Fruit fly (Drosophila melanogaster) whole organism, embryonic: ENCODE data around the gene Rh4.

Experiments
- ATbp ChIP-seq: fragments of 200-800 bp; sonication (Bioruptor generic); optimal IDR thresholded peaks from 2 replicates; lab custom pipeline; 2017; ENCODE audit warnings: missing biosample characterization, mild to moderate bottlenecking, missing genetic modification characterization, missing genetic modification reagents
- Bteb2 ChIP-seq: fragments of 200-800 bp; sonication (Bioruptor generic); optimal IDR thresholded peaks from 2 replicates; lab custom pipeline; 2016; ENCODE audit warnings: missing biosample characterization, missing genetic modification characterization
- CG1024 ChIP-seq: fragments of 200-800 bp; sonication (Bioruptor generic); IDR thresholded peaks from 2 replicates; pipeline ENCODE4 v1.3.6; 2022; ENCODE audit warnings: missing biosample characterization, missing genetic modification characterization
- CG10274 ChIP-seq: fragments of 200-800 bp; sonication (Bioruptor generic); optimal IDR thresholded peaks from 3 replicates; lab custom pipeline; 2017; ENCODE audit warnings: missing biosample characterization, mild to moderate bottlenecking, missing genetic modification characterization
- CG10462 ChIP-seq: fragments of 200-800 bp; sonication (Bioruptor generic); optimal IDR thresholded peaks from 2 replicates; lab custom pipeline; 2016; ENCODE audit warnings: missing biosample characterization, missing genetic modification characterization
- CG11504 ChIP-seq: fragments of 200-800 bp; sonication (Bioruptor generic); optimal IDR thresholded peaks from 3 replicates; lab custom pipeline; 2019; ENCODE audit warnings: missing biosample characterization, mild to moderate bottlenecking, missing genetic modification characterization, moderate library complexity
- CG11695 ChIP-seq: fragments of 200-800 bp; sonication (Bioruptor generic); IDR thresholded peaks from 3 replicates; pipeline ENCODE4 v1.3.6; 2022; ENCODE audit warnings: missing biosample characterization, missing genetic modification characterization
- CG13424 ChIP-seq: fragments of 200-800 bp; sonication (Bioruptor generic); optimal IDR thresholded peaks from 2 replicates; lab custom pipeline; 2019; ENCODE audit warnings: missing biosample characterization, mild to moderate bottlenecking, missing genetic modification characterization, moderate library complexity
- CG15269 ChIP-seq: fragments of 200-800 bp; sonication (Bioruptor generic); optimal IDR thresholded peaks from 2 replicates; lab custom pipeline; 2018; ENCODE audit warnings: missing biosample characterization, mild to moderate bottlenecking, missing genetic modification characterization, moderate library complexity
- CG30020 ChIP-seq: fragments of 200-800 bp; optimal IDR thresholded peaks from 2 replicates; lab custom pipeline; 2019; ENCODE audit warnings: missing biosample characterization, mild to moderate bottlenecking, missing genetic modification characterization, moderate library complexity
- CG31365 ChIP-seq: fragments of 200-800 bp; sonication (Bioruptor generic); optimal IDR thresholded peaks from 2 replicates; lab custom pipeline; 2018; ENCODE audit warnings: missing biosample characterization, mild to moderate bottlenecking, missing genetic modification characterization
- CG32532 ChIP-seq: fragments of 200-800 bp; sonication (Bioruptor generic); IDR thresholded peaks from 2 replicates; pipeline ENCODE4 v1.3.6; 2022; ENCODE audit warnings: missing biosample characterization, missing genetic modification characterization
- CG32767 ChIP-seq: fragments of 200-800 bp; sonication (Bioruptor generic); IDR thresholded peaks from 2 replicates; pipeline ENCODE4 v1.3.6; 2022; ENCODE audit warnings: missing biosample characterization, missing genetic modification characterization
- CG3407 ChIP-seq: fragments of 200-800 bp; sonication (Bioruptor generic); optimal IDR thresholded peaks from 2 replicates; lab custom pipeline; 2018; ENCODE audit warnings: missing biosample characterization, mild to moderate bottlenecking, missing genetic modification characterization
- CG4282 ChIP-seq: fragments of 200-800 bp; sonication (Bioruptor generic); optimal IDR thresholded peaks from 2 replicates; lab custom pipeline; 2016; ENCODE audit warnings: missing biosample characterization, missing genetic modification characterization
- CG4820 ChIP-seq: fragments of 200-800 bp; sonication (Bioruptor generic); optimal IDR thresholded peaks from 3 replicates; lab custom pipeline; 2016; ENCODE audit warnings: missing biosample characterization, missing genetic modification characterization
- CG6654 ChIP-seq: fragments of 200-800 bp; sonication (Bioruptor generic); optimal IDR thresholded peaks from 2 replicates; lab custom pipeline; 2017; ENCODE audit warnings: missing biosample characterization, mild to moderate bottlenecking, missing genetic modification characterization
- CG6791 ChIP-seq: fragments of 200-800 bp; sonication (Bioruptor generic); IDR thresholded peaks from 3 replicates; pipeline ENCODE4 v1.3.6; 2022; ENCODE audit warnings: missing biosample characterization, missing genetic modification characterization; ENCODE audit not compliant: partially characterized antibody
- CG7839 ChIP-seq: fragments of 200-800 bp; sonication (Bioruptor generic); optimal IDR thresholded peaks from 3 replicates; lab custom pipeline; 2018; ENCODE audit warnings: missing biosample characterization, mild to moderate bottlenecking, missing genetic modification characterization, moderate library complexity
- CG9727 ChIP-seq: fragments of 200-800 bp; sonication (Bioruptor generic); optimal IDR thresholded peaks from 3 replicates; lab custom pipeline; 2017; ENCODE audit warnings: missing biosample characterization, mild to moderate bottlenecking, missing genetic modification characterization
- Dip3 ChIP-seq: fragments of 200-800 bp; sonication (Bioruptor generic); optimal IDR thresholded peaks from 3 replicates; lab custom pipeline; 2016; ENCODE audit warnings: missing biosample characterization, missing genetic modification characterization
- Drgx ChIP-seq: fragments of 200-800 bp; sonication (Bioruptor generic); IDR thresholded peaks from 2 replicates; pipeline ENCODE4 v1.3.6; 2022; ENCODE audit warnings: missing biosample characterization, missing genetic modification characterization
- HLHmδ ChIP-seq: fragments of 200-800 bp; sonication (Bioruptor generic); optimal IDR thresholded peaks from 2 replicates; lab custom pipeline; 2018; ENCODE audit warnings: missing biosample characterization, mild to moderate bottlenecking, missing genetic modification characterization, moderate library complexity
- Nf-YB ChIP-seq: fragments of 200-800 bp; sonication (Bioruptor generic); optimal IDR thresholded peaks from 3 replicates; lab custom pipeline; 2019; ENCODE audit warnings: missing biosample characterization, mild to moderate bottlenecking, missing genetic modification characterization, moderate library complexity
- Opbp ChIP-seq: fragments of 200-800 bp; sonication (Bioruptor generic); IDR thresholded peaks from 3 replicates; pipeline ENCODE4 v1.3.6; 2022; ENCODE audit warnings: missing biosample characterization, missing genetic modification characterization; ENCODE audit not compliant: partially characterized antibody
- Pdp1 ChIP-seq, 2 experiments: fragments of 200-800 bp; sonication (Bioruptor generic); optimal IDR thresholded peaks; 3 replicates each; lab custom pipeline; 2016; ENCODE audit warnings: missing biosample characterization in 2 of 2, missing genetic modification characterization in 2 of 2, mild to moderate bottlenecking in 1 of 2, moderate library complexity in 1 of 2
- Rfx ChIP-seq: fragments of 200-800 bp; sonication (Bioruptor generic); IDR thresholded peaks from 2 replicates; pipeline ENCODE4 v1.3.6; 2022; ENCODE audit warnings: missing biosample characterization, missing genetic modification characterization
- Sry-δ ChIP-seq: fragments of 200-800 bp; sonication (Bioruptor generic); optimal IDR thresholded peaks from 2 replicates; lab custom pipeline; 2016; ENCODE audit warnings: missing biosample characterization, missing genetic modification characterization
- Tbp ChIP-seq: fragments of >200 bp; optimal IDR thresholded peaks from 2 replicates; lab custom pipeline; 2018; ENCODE audit warnings: missing biosample characterization, missing genetic modification characterization
- YL-1 ChIP-seq: fragments of 200-800 bp; sonication (Bioruptor generic); optimal IDR thresholded peaks from 3 replicates; lab custom pipeline; 2017; ENCODE audit warnings: missing biosample characterization, mild to moderate bottlenecking, missing genetic modification characterization
- ara ChIP-seq: fragments of 200-800 bp; sonication (Bioruptor generic); IDR thresholded peaks from 2 replicates; pipeline ENCODE4 v1.3.6; 2022; ENCODE audit warnings: missing biosample characterization, missing genetic modification characterization
- cas ChIP-seq: fragments of 200-800 bp; sonication (Bioruptor generic); IDR thresholded peaks from 2 replicates; pipeline ENCODE4 v1.3.6; 2022; ENCODE audit warnings: missing biosample characterization, missing genetic modification characterization
- dimm ChIP-seq: fragments of 200-800 bp; sonication (Bioruptor generic); IDR thresholded peaks from 2 replicates; pipeline ENCODE4 v1.3.6; 2022; ENCODE audit warnings: missing biosample characterization, missing genetic modification characterization
- gcm ChIP-seq: fragments of 200-800 bp; sonication (Bioruptor generic); optimal IDR thresholded peaks from 2 replicates; lab custom pipeline; 2019; ENCODE audit warnings: missing biosample characterization, mild to moderate bottlenecking, missing genetic modification characterization, moderate library complexity
- gfzf ChIP-seq: fragments of 200-800 bp; sonication (Bioruptor generic); optimal IDR thresholded peaks from 2 replicates; lab custom pipeline; 2016; ENCODE audit warnings: missing biosample characterization, mild to moderate bottlenecking, missing genetic modification characterization, moderate library complexity
- ind ChIP-seq: fragments of 200-800 bp; sonication (Bioruptor generic); optimal IDR thresholded peaks from 3 replicates; lab custom pipeline; 2016; ENCODE audit warnings: missing biosample characterization, missing genetic modification characterization
- klu ChIP-seq: fragments of 200-800 bp; sonication (Bioruptor generic); IDR thresholded peaks from 2 replicates; pipeline ENCODE4 v1.3.6; 2022; ENCODE audit warnings: missing biosample characterization, missing genetic modification characterization
- lilli ChIP-seq: fragments of 200-800 bp; sonication (Bioruptor generic); optimal IDR thresholded peaks from 3 replicates; lab custom pipeline; 2016; ENCODE audit warnings: missing biosample characterization, missing genetic modification characterization
- maf-S ChIP-seq: fragments of 200-800 bp; sonication (Bioruptor generic); optimal IDR thresholded peaks from 2 replicates; lab custom pipeline; 2016; ENCODE audit warnings: missing biosample characterization, missing genetic modification characterization
- mld ChIP-seq: fragments of 200-800 bp; sonication (Bioruptor generic); IDR thresholded peaks from 3 replicates; pipeline ENCODE4 v1.3.6; 2022; ENCODE audit warnings: missing biosample characterization, missing genetic modification characterization; ENCODE audit not compliant: partially characterized antibody
- nom ChIP-seq: fragments of 200-800 bp; sonication (Bioruptor generic); optimal IDR thresholded peaks from 2 replicates; lab custom pipeline; 2017; ENCODE audit warnings: missing biosample characterization, missing genetic modification characterization, mild to moderate bottlenecking, moderate library complexity, missing genetic modification reagents
- pzg ChIP-seq: fragments of 200-800 bp; sonication (Bioruptor generic); optimal IDR thresholded peaks from 3 replicates; lab custom pipeline; 2018; ENCODE audit warnings: missing biosample characterization, mild to moderate bottlenecking, missing genetic modification characterization, moderate library complexity
- scrt ChIP-seq: fragments of 200-800 bp; sonication (Bioruptor generic); optimal IDR thresholded peaks from 2 replicates; lab custom pipeline; 2018; ENCODE audit warnings: missing biosample characterization, mild to moderate bottlenecking, missing genetic modification characterization, moderate library complexity
- sima ChIP-seq: fragments of 200-800 bp; sonication (Bioruptor generic); optimal IDR thresholded peaks from 2 replicates; lab custom pipeline; 2016; ENCODE audit warnings: missing biosample characterization, missing genetic modification characterization
- sob ChIP-seq: fragments of 200-800 bp; sonication (Bioruptor generic); IDR thresholded peaks from 2 replicates; pipeline ENCODE4 v1.3.6; 2022; ENCODE audit warnings: missing biosample characterization, missing genetic modification characterization
- vvl ChIP-seq: fragments of 200-800 bp; sonication (Bioruptor generic); IDR thresholded peaks from 2 replicates; pipeline ENCODE4 v1.3.6; 2022; ENCODE audit warnings: missing biosample characterization, missing genetic modification characterization

The Rh4 gene

dm6 chr3L:16854387-16855033, 7.8 kb downstream of the Rh4 start (continued):
- TF ChIP-seq sob (0 out of 2 replicates have a peak, but pooled peaks have one; percentile 34), sima (GFP tag; lab: Kevin White, UChicago) (no peak), dimm (GFP tag; lab: Robert Waterston, UW) (no peak), mld (GFP tag; lab: Robert Waterston, UW) (no peak), vvl (GFP tag; lab: Robert Waterston, UW) (peak; percentile 62; the same call in 1 of the 2 replicates), nom (GFP tag; lab: Kevin White, UChicago) (peak; percentile 77), gcm (GFP tag; lab: Kevin White, UChicago) (peak; percentile 57), CG4820 (GFP tag; lab: Kevin White, UChicago) (peak; percentile 50)

- TF ChIP-seq CG3407 (GFP tag; lab: Kevin White, UChicago) (no peak), ATbp (GFP tag; lab: Kevin White, UChicago) (no peak), lilli (GFP tag; lab: Kevin White, UChicago) (peak; percentile 52), cas (no peak), Tbp (GFP tag; lab: Kevin White, UChicago) (no peak), CG6654 (no peak), pzg (GFP tag; lab: Kevin White, UChicago) (peak; percentile 92), CG4282 (GFP tag; lab: Kevin White, UChicago) (no peak), Drgx (GFP tag; lab: Robert Waterston, UW) (peak; percentile 17), CG15269 (no peak), Dip3 (no peak), Opbp (GFP tag; lab: Robert Waterston, UW) (peak; percentile 83), CG1024 (GFP tag; lab: Robert Waterston, UW) (no peak), gfzf (GFP tag; lab: Kevin White, UChicago) (peak; percentile 31), HLHmδ (GFP tag; lab: Kevin White, UChicago) (peak; percentile 31), YL-1 (GFP tag; lab: Kevin White, UChicago) (peak; percentile 78), klu (no peak), CG30020 (peak; percentile 85), CG11695 (GFP tag; lab: Robert Waterston, UW) (0 out of 3 replicates have a peak, but pooled peaks have one; percentile 9), Rfx (GFP tag; lab: Robert Waterston, UW) (peak; percentile 38), maf-S (GFP tag; lab: Kevin White, UChicago) (no peak), Nf-YB (GFP tag; lab: Kevin White, UChicago) (no peak), CG13424 (peak; percentile 35), Bteb2 (GFP tag; lab: Kevin White, UChicago) (no peak), CG6791 (GFP tag; lab: Robert Waterston, UW) (peak; percentile 90), Pdp1 (GFP tag; optimal IDR thresholded peaks at IDR 0.05; lab: Kevin White, UChicago) (no peak), CG7839 (peak; percentile 43), CG32767 (no peak), ind (GFP tag; lab: Kevin White, UChicago) (no peak), CG32532 (0 out of 2 replicates have a peak, but pooled peaks have one; percentile 11), ara (GFP tag; lab: Robert Waterston, UW) (peak; percentile 22; the same call in 1 of the 2 replicates), CG11504 (tag; lab: Kevin White, UChicago) (no peak), CG9727 (no peak), CG10274 (GFP tag; lab: Kevin White, UChicago) (no peak), scrt (GFP tag; lab: Kevin White, UChicago) (no peak), CG31365 (tag; lab: Kevin White, UChicago) (no peak), CG10462 (GFP tag; lab: Kevin White, UChicago) (no peak), Sry-δ (GFP tag; lab: Kevin White, UChicago) (peak; percentile 91)
Observed at dm6 chr3L:16853533-16854386, 8.6 kb downstream of the Rh4 start, which contains the start of gene sina. Gene sina (plus strand): TSS chr3L:16853751.
